Fruit fly (Drosophila melanogaster) whole organism, embryonic: ENCODE measurements around the gene Lgr3.

ENCODE experiments used
- Atf6 ChIP-seq: fragments of 200-800 bp; sonication (Bioruptor generic); IDR thresholded peaks from 2 replicates; pipeline ENCODE4 v1.3.6; 2022; ENCODE audit warnings: missing biosample characterization, missing genetic modification characterization
- Awh ChIP-seq: fragments of 200-800 bp; sonication (Bioruptor generic); IDR thresholded peaks from 2 replicates; pipeline ENCODE4, ENCODE4 v1.3.6; 2022; ENCODE audit warnings: missing biosample characterization, missing genetic modification characterization
- Blimp-1 ChIP-seq: fragments of 200-800 bp; sonication (Bioruptor generic); optimal IDR thresholded peaks from 3 replicates; lab custom pipeline; 2018; ENCODE audit warnings: missing biosample characterization, missing genetic modification characterization, mild to moderate bottlenecking, moderate library complexity, missing genetic modification reagents
- CG11504 ChIP-seq: fragments of 200-800 bp; sonication (Bioruptor generic); optimal IDR thresholded peaks from 3 replicates; lab custom pipeline; 2019; ENCODE audit warnings: missing biosample characterization, mild to moderate bottlenecking, missing genetic modification characterization, moderate library complexity
- CG11695 ChIP-seq: fragments of 200-800 bp; sonication (Bioruptor generic); IDR thresholded peaks from 3 replicates; pipeline ENCODE4 v1.3.6; 2022; ENCODE audit warnings: missing biosample characterization, missing genetic modification characterization
- CG12299 ChIP-seq: fragments of 200-800 bp; sonication (Bioruptor generic); optimal IDR thresholded peaks from 2 replicates; lab custom pipeline; 2018; ENCODE audit warnings: missing biosample characterization, mild to moderate bottlenecking, missing genetic modification characterization
- CG12391 ChIP-seq: fragments of 200-800 bp; sonication (Bioruptor generic); optimal IDR thresholded peaks from 3 replicates; lab custom pipeline; 2018; ENCODE audit warnings: missing biosample characterization, mild to moderate bottlenecking, missing genetic modification characterization, moderate library complexity
- CG13424 ChIP-seq: fragments of 200-800 bp; sonication (Bioruptor generic); optimal IDR thresholded peaks from 2 replicates; lab custom pipeline; 2019; ENCODE audit warnings: missing biosample characterization, mild to moderate bottlenecking, missing genetic modification characterization, moderate library complexity
- CG17328 ChIP-seq: fragments of 200-800 bp; sonication (Bioruptor generic); IDR thresholded peaks from 2 replicates; pipeline ENCODE4 v1.3.6; 2022; ENCODE audit warnings: missing biosample characterization, missing genetic modification characterization
- CG17359 ChIP-seq: fragments of 200-800 bp; sonication (Bioruptor generic); optimal IDR thresholded peaks from 3 replicates; lab custom pipeline; 2018; ENCODE audit warnings: missing biosample characterization, mild to moderate bottlenecking, missing genetic modification characterization, moderate library complexity
- CG17829 ChIP-seq: fragments of 200-800 bp; optimal IDR thresholded peaks from 2 replicates; lab custom pipeline; 2019; ENCODE audit warnings: missing biosample characterization, mild to moderate bottlenecking, missing genetic modification characterization, moderate library complexity
- CG18476 ChIP-seq: fragments of 200-800 bp; sonication (Bioruptor generic); optimal IDR thresholded peaks from 2 replicates; lab custom pipeline; 2016; ENCODE audit warnings: missing biosample characterization, mild to moderate bottlenecking, missing genetic modification characterization
- CG2678 ChIP-seq: fragments of 200-800 bp; sonication (Bioruptor generic); optimal IDR thresholded peaks from 3 replicates; lab custom pipeline; 2019; ENCODE audit warnings: missing biosample characterization, mild to moderate bottlenecking, missing genetic modification characterization, moderate library complexity
- CG2712 ChIP-seq: fragments of 200-800 bp; optimal IDR thresholded peaks from 3 replicates; lab custom pipeline; 2019; ENCODE audit warnings: missing biosample characterization, mild to moderate bottlenecking, missing genetic modification characterization, moderate library complexity
- CG31441 ChIP-seq: fragments of 200-800 bp; sonication (Bioruptor generic); IDR thresholded peaks from 2 replicates; pipeline ENCODE4 v1.3.6; 2022; ENCODE audit warnings: missing biosample characterization, missing genetic modification characterization
- CG32532 ChIP-seq: fragments of 200-800 bp; sonication (Bioruptor generic); IDR thresholded peaks from 2 replicates; pipeline ENCODE4 v1.3.6; 2022; ENCODE audit warnings: missing biosample characterization, missing genetic modification characterization
- CG32772 ChIP-seq: fragments of 200-800 bp; sonication (Bioruptor generic); IDR thresholded peaks from 2 replicates; pipeline ENCODE4 v1.3.6; 2022; ENCODE audit warnings: missing biosample characterization, missing genetic modification characterization
- CG34422 ChIP-seq: fragments of 200-800 bp; sonication (Bioruptor generic); IDR thresholded peaks from 3 replicates; pipeline ENCODE4 v1.3.6; 2022; ENCODE audit warnings: missing biosample characterization, missing genetic modification characterization
- CG4730 ChIP-seq: fragments of 200-800 bp; sonication (Bioruptor generic); IDR thresholded peaks from 2 replicates; pipeline ENCODE4 v1.3.6; 2022; ENCODE audit warnings: missing biosample characterization, missing genetic modification characterization
- CG6654 ChIP-seq: fragments of 200-800 bp; sonication (Bioruptor generic); optimal IDR thresholded peaks from 2 replicates; lab custom pipeline; 2017; ENCODE audit warnings: missing biosample characterization, mild to moderate bottlenecking, missing genetic modification characterization
- CG7839 ChIP-seq: fragments of 200-800 bp; sonication (Bioruptor generic); optimal IDR thresholded peaks from 3 replicates; lab custom pipeline; 2018; ENCODE audit warnings: missing biosample characterization, mild to moderate bottlenecking, missing genetic modification characterization, moderate library complexity
- CG8388 ChIP-seq: fragments of 200-800 bp; sonication (Bioruptor generic); optimal IDR thresholded peaks from 2 replicates; lab custom pipeline; 2019; ENCODE audit warnings: missing biosample characterization, mild to moderate bottlenecking, missing genetic modification characterization, moderate library complexity
- CG9876 ChIP-seq: fragments of 200-800 bp; sonication (Bioruptor generic); optimal IDR thresholded peaks from 2 replicates; lab custom pipeline; 2016; ENCODE audit warnings: missing biosample characterization, missing genetic modification characterization
- E2f1 ChIP-seq: fragments of 200-800 bp; sonication (Bioruptor generic); IDR thresholded peaks from 2 replicates; pipeline ENCODE4 v1.3.6; 2022; ENCODE audit warnings: missing biosample characterization, missing genetic modification characterization
- Ets97D ChIP-seq: fragments of 200-800 bp; sonication (Bioruptor generic); optimal IDR thresholded peaks from 3 replicates; lab custom pipeline; 2016; ENCODE audit warnings: missing biosample characterization, missing genetic modification characterization
- Fer3 ChIP-seq: fragments of 200-800 bp; sonication (Bioruptor generic); optimal IDR thresholded peaks from 2 replicates; lab custom pipeline; 2018; ENCODE audit warnings: missing biosample characterization, mild to moderate bottlenecking, missing genetic modification characterization, moderate library complexity
- H2.0 ChIP-seq: fragments of 200-800 bp; sonication (Bioruptor generic); IDR thresholded peaks from 2 replicates; pipeline ENCODE4 v1.3.6; 2022; ENCODE audit warnings: missing biosample characterization, missing genetic modification characterization
- Hr39 ChIP-seq: fragments of >200 bp; optimal IDR thresholded peaks from 2 replicates; lab custom pipeline; 2017
- Oli ChIP-seq: fragments of 200-800 bp; sonication (Bioruptor generic); optimal IDR thresholded peaks from 2 replicates; lab custom pipeline; 2018; ENCODE audit warnings: missing biosample characterization, mild to moderate bottlenecking, missing genetic modification characterization, moderate library complexity
- PHDP ChIP-seq: fragments of 200-800 bp; sonication (Bioruptor generic); optimal IDR thresholded peaks from 3 replicates; lab custom pipeline; 2018; ENCODE audit warnings: missing biosample characterization, mild to moderate bottlenecking, missing genetic modification characterization, moderate library complexity
- Sox102F ChIP-seq: fragments of 200-800 bp; sonication (Bioruptor generic); optimal IDR thresholded peaks from 2 replicates; lab custom pipeline; 2018; ENCODE audit warnings: missing biosample characterization, mild to moderate bottlenecking, missing genetic modification characterization, moderate library complexity
- ash1 ChIP-seq: fragments of 200-800 bp; sonication (Bioruptor generic); optimal IDR thresholded peaks from 2 replicates; lab custom pipeline; 2018; ENCODE audit warnings: missing biosample characterization, mild to moderate bottlenecking, missing genetic modification characterization
- dmrt11E ChIP-seq: fragments of 200-800 bp; sonication (Bioruptor generic); optimal IDR thresholded peaks from 3 replicates; lab custom pipeline; 2018; ENCODE audit warnings: missing biosample characterization, mild to moderate bottlenecking, missing genetic modification characterization, moderate library complexity
- dmrt99B ChIP-seq: fragments of 200-800 bp; sonication (Bioruptor generic); optimal IDR thresholded peaks from 2 replicates; lab custom pipeline; 2018; ENCODE audit warnings: missing biosample characterization, mild to moderate bottlenecking, missing genetic modification characterization, moderate library complexity
- esg ChIP-seq: fragments of 200-800 bp; sonication (Bioruptor generic); conservative IDR thresholded peaks from 2 replicates; pipeline ENCODE4 v1.3.6; 2022; ENCODE audit warnings: missing biosample characterization, missing genetic modification characterization
- fd96Cb ChIP-seq: fragments of 200-800 bp; sonication (Bioruptor generic); optimal IDR thresholded peaks from 2 replicates; lab custom pipeline; 2018; ENCODE audit warnings: missing biosample characterization, mild to moderate bottlenecking, missing genetic modification characterization, moderate library complexity
- gcm ChIP-seq: fragments of 200-800 bp; sonication (Bioruptor generic); optimal IDR thresholded peaks from 2 replicates; lab custom pipeline; 2019; ENCODE audit warnings: missing biosample characterization, mild to moderate bottlenecking, missing genetic modification characterization, moderate library complexity
- grau ChIP-seq: fragments of 200-800 bp; optimal IDR thresholded peaks from 3 replicates; lab custom pipeline; 2019; ENCODE audit warnings: missing biosample characterization, mild to moderate bottlenecking, missing genetic modification characterization, moderate library complexity
- hkb ChIP-seq, 2 experiments: fragments of 200-800 bp in 1 of 2; fragments of >200 bp in 1 of 2; sonication (Bioruptor generic) in 1 of 2; IDR thresholded peaks in 1 of 2; optimal IDR thresholded peaks in 1 of 2; 2 replicates each; pipeline versions ENCODE4 v1.3.6 to Lab custom; 2017 to 2022; ENCODE audit warnings: missing biosample characterization in 1 of 2, missing genetic modification characterization in 1 of 2
- lmd ChIP-seq: fragments of 200-800 bp; sonication (Bioruptor generic); IDR thresholded peaks from 2 replicates; pipeline ENCODE4 v1.3.6; 2022; ENCODE audit warnings: missing biosample characterization, missing genetic modification characterization
- ranshi ChIP-seq: fragments of 200-800 bp; sonication (Bioruptor generic); IDR thresholded peaks from 2 replicates; pipeline ENCODE4 v1.3.6; 2022; ENCODE audit warnings: missing biosample characterization, missing genetic modification characterization
- row ChIP-seq: fragments of 200-800 bp; sonication (Bioruptor generic); IDR thresholded peaks from 3 replicates; pipeline ENCODE4 v1.3.6; 2022; ENCODE audit warnings: missing biosample characterization, missing genetic modification characterization
- slbo ChIP-seq: fragments of 200-800 bp; sonication (Bioruptor generic); IDR thresholded peaks from 2 replicates; pipeline ENCODE4 v1.3.6; 2022; ENCODE audit warnings: missing biosample characterization, missing genetic modification characterization
- so ChIP-seq: fragments of 200-800 bp; sonication (Bioruptor generic); IDR thresholded peaks from 3 replicates; pipeline ENCODE4 v1.3.6; 2022; ENCODE audit warnings: missing biosample characterization, missing genetic modification characterization
- sqz ChIP-seq: fragments of 200-800 bp; sonication (Bioruptor generic); optimal IDR thresholded peaks from 3 replicates; lab custom pipeline; 2018; ENCODE audit warnings: missing biosample characterization, mild to moderate bottlenecking, missing genetic modification characterization
- sr ChIP-seq: fragments of 200-800 bp; sonication (Bioruptor generic); IDR thresholded peaks from 3 replicates; pipeline ENCODE4 v1.3.6; 2022; ENCODE audit warnings: missing biosample characterization, missing genetic modification characterization
- tap ChIP-seq: fragments of 200-800 bp; optimal IDR thresholded peaks from 3 replicates; lab custom pipeline; 2019; ENCODE audit warnings: missing biosample characterization, mild to moderate bottlenecking, missing genetic modification characterization, moderate library complexity
- tgo ChIP-seq: fragments of 200-800 bp; sonication (Bioruptor generic); IDR thresholded peaks from 3 replicates; pipeline ENCODE4 v1.3.6; 2022; ENCODE audit warnings: missing biosample characterization, missing genetic modification characterization
- unpg ChIP-seq: fragments of 200-800 bp; sonication (Bioruptor generic); optimal IDR thresholded peaks from 3 replicates; lab custom pipeline; 2018; ENCODE audit warnings: missing biosample characterization, mild to moderate bottlenecking, missing genetic modification characterization, moderate library complexity
- vvl ChIP-seq: fragments of 200-800 bp; sonication (Bioruptor generic); IDR thresholded peaks from 2 replicates; pipeline ENCODE4 v1.3.6; 2022; ENCODE audit warnings: missing biosample characterization, missing genetic modification characterization

The Lgr3 gene

DNA sequence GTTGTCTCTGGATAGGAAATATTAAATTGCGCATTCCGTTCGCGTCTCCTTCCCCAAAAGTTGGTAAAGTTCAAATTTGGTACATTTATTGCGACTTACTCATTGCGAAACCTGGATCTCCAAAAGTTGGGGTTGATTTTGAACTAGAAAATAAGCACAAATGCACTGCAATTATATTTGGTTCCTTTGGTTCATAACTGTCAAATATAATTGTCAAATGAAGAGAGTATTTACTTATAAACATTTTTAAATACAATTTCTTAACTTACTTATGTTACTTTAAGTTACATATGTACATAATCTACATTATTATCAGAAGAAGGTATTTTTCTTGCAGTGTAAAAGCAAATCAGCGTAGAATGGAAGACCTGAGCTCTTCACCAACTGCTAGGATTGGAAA lies 35.1 kb upstream of the Lgr3 start (continued):
- TF ChIP-seq dmrt99B (tag; lab: Kevin White, UChicago) (peak; percentile 58), tgo (GFP tag; lab: Robert Waterston, UW) (peak; percentile 53; the same call in 2 of the 3 replicates), CG11695 (GFP tag; lab: Robert Waterston, UW) (peak; percentile 23; the same call in 1 of the 3 replicates), unpg (GFP tag; lab: Kevin White, UChicago) (peak; percentile 62), lmd (peak; percentile 39; the same call in 1 of the 2 replicates), tap (peak; percentile 36), hkb (optimal IDR thresholded peaks at IDR 0.05; lab: Kevin White, UChicago) (no peak), hkb (GFP tag; IDR thresholded peaks at IDR 0.05; lab: Robert Waterston, UW) (0 out of 2 replicates have a peak, but pooled peaks have one; percentile 7), CG2712 (tag; lab: Kevin White, UChicago) (peak; percentile 23), E2f1 (GFP tag; lab: Robert Waterston, UW) (peak; percentile 43), Oli (tag; lab: Kevin White, UChicago) (peak; percentile 6), CG7839 (tag; lab: Kevin White, UChicago) (peak; percentile 61), so (GFP tag; lab: Robert Waterston, UW) (peak; percentile 11; the same call in 1 of the 3 replicates), Ets97D (GFP tag; lab: Kevin White, UChicago) (no peak), CG12391 (tag; lab: Kevin White, UChicago) (peak; percentile 35), grau (peak; percentile 48), CG12299 (peak; percentile 14), Sox102F (GFP tag; lab: Kevin White, UChicago) (peak; percentile 60), CG6654 (GFP tag; lab: Kevin White, UChicago) (no peak), Atf6 (peak; percentile 17; the same call in 1 of the 2 replicates), gcm (GFP tag; lab: Kevin White, UChicago) (no peak), CG11504 (tag; lab: Kevin White, UChicago) (peak; percentile 49), PHDP (tag; lab: Kevin White, UChicago) (peak; percentile 53), CG17829 (peak; percentile 11), CG31441 (GFP tag; lab: Robert Waterston, UW) (peak; percentile 42; the same call in 1 of the 2 replicates), ranshi (GFP tag; lab: Robert Waterston, UW) (peak; percentile 34; the same call in 1 of the 2 replicates), CG34422 (peak; percentile 22; the same call in 1 of the 3 replicates), dmrt11E (tag; lab: Kevin White, UChicago) (peak; percentile 20), Awh (GFP tag; lab: Robert Waterston, UW) (peak; percentile 26; the same call in 1 of the 2 replicates), Blimp-1 (GFP tag; lab: Kevin White, UChicago) (peak; percentile 53), CG32772 (GFP tag; lab: Robert Waterston, UW) (0 out of 2 replicates have a peak, but pooled peaks have one; percentile 26), CG2678 (tag; lab: Kevin White, UChicago) (peak; percentile 64), CG17359 (peak; percentile 43), sqz (GFP tag; lab: Kevin White, UChicago) (no peak), CG9876 (GFP tag; lab: Kevin White, UChicago) (no peak), CG8388 (GFP tag; lab: Kevin White, UChicago) (peak; percentile 16), Hr39 (lab: Kevin White, UChicago) (no peak), vvl (GFP tag; lab: Robert Waterston, UW) (peak; percentile 38), Fer3 (tag; lab: Kevin White, UChicago) (peak; percentile 54), fd96Cb (tag; lab: Kevin White, UChicago) (peak; percentile 27), row (GFP tag; lab: Robert Waterston, UW) (peak; percentile 55), ash1 (GFP tag; lab: Kevin White, UChicago) (no peak), sr (no peak), CG4730 (GFP tag; lab: Robert Waterston, UW) (no peak), slbo (GFP tag; lab: Robert Waterston, UW) (peak; percentile 39; the same call in 1 of the 2 replicates), CG32532 (no peak), CG13424 (tag; lab: Kevin White, UChicago) (peak; percentile 20), CG17328 (GFP tag; lab: Robert Waterston, UW) (0 out of 2 replicates have a peak, but pooled peaks have one; percentile 27), H2.0 (GFP tag; lab: Robert Waterston, UW) (0 out of 2 replicates have a peak, but pooled peaks have one; percentile 17), esg (GFP tag; lab: Robert Waterston, UW) (0 out of 2 replicates have a peak, but pooled peaks have one; percentile 22), CG18476 (GFP tag; lab: Kevin White, UChicago) (no peak)
